Worm (Caenorhabditis elegans): ENCODE results near the gene T28D9.11.

The T28D9.11 gene

ce11 chrII:6449656-6450055 lies 42.1 kb downstream of the T28D9.11 start, which contains the start of gene nhr-22:
TSS of gene nhr-22 (minus strand) at chrII:6449792.
- TF ChIP-seq nhr-76 (tag; optimal IDR thresholded peaks at IDR 0.05), result no peak
- TF ChIP-seq mdl-1 (tag; optimal IDR thresholded peaks at IDR 0.05), result no peak
- TF ChIP-seq blmp-1 (tag; optimal IDR thresholded peaks at IDR 0.05), result peak; percentile 78
- peak in 1 of 6 experiments; percentile 12 for TF ChIP-seq elt-3 (tag; optimal IDR thresholded peaks at IDR 0.05)
- peak; percentile 16 for TF ChIP-seq nhr-85 (tag)
- TF ChIP-seq ztf-4 (tag; optimal IDR thresholded peaks at IDR 0.05), result no peak
- no peak for TF ChIP-seq ces-1 (GFP tag; optimal IDR thresholded peaks at IDR 0.05)
- TF ChIP-seq Y116A8C.19 (tag; optimal IDR thresholded peaks at IDR 0.05; ENCODE audit: borderline replicate concordance), result no peak
- TF ChIP-seq nhr-20 (tag; optimal IDR thresholded peaks at IDR 0.05), result no peak
- peak; percentile 29 for TF ChIP-seq lin-14 (GFP tag; optimal IDR thresholded peaks at IDR 0.05)
- TF ChIP-seq pag-3 (tag; optimal IDR thresholded peaks at IDR 0.05; ENCODE audit: borderline replicate concordance, insufficient read depth), result no peak
- no peak for TF ChIP-seq nhr-11 (tag; optimal IDR thresholded peaks at IDR 0.05)
- no peak for TF ChIP-seq egl-13 (tag; optimal IDR thresholded peaks at IDR 0.05)

- TF ChIP-seq fkh-4 (tag; optimal IDR thresholded peaks at IDR 0.05; ENCODE audit: borderline replicate concordance) (no peak), unc-130 (tag; optimal IDR thresholded peaks at IDR 0.05) (no peak), vab-15 (tag; optimal IDR thresholded peaks at IDR 0.05) (no peak), nhr-90 (tag; optimal IDR thresholded peaks at IDR 0.05; ENCODE audit: poor library complexity) (no peak), efl-1 (optimal IDR thresholded peaks at IDR 0.05) (no peak), efl-1 (GFP tag; optimal IDR thresholded peaks at IDR 0.05 in 1 of 2) (peak in 1 of 2 experiments; percentile 83), nhr-85 (tag) (peak; percentile 65), nhr-47 (tag; optimal IDR thresholded peaks at IDR 0.05) (no peak), unc-30 (tag; optimal IDR thresholded peaks at IDR 0.05) (no peak), lin-14 (GFP tag; optimal IDR thresholded peaks at IDR 0.05) (peak; percentile 48), efl-3 (GFP tag; optimal IDR thresholded peaks at IDR 0.05) (no peak), irx-1 (tag; optimal IDR thresholded peaks at IDR 0.05) (no peak), nhr-20 (tag; optimal IDR thresholded peaks at IDR 0.05) (peak; percentile 75), snu-23 (GFP tag; optimal IDR thresholded peaks at IDR 0.05) (peak; percentile 17), lin-13 (GFP tag; optimal IDR thresholded peaks at IDR 0.05) (no peak), nhr-71 (tag; optimal IDR thresholded peaks at IDR 0.05) (peak; percentile 20), mab-9 (GFP tag; IDR thresholded peaks at IDR 0.05) (no peak), elt-2 (tag; optimal IDR thresholded peaks at IDR 0.05) (peak; percentile 45), lsy-2 (tag; optimal IDR thresholded peaks at IDR 0.05) (no peak), fkh-8 (tag; optimal IDR thresholded peaks at IDR 0.05) (no peak), lin-35 (GFP tag; optimal IDR thresholded peaks at IDR 0.05) (peak in 1 of 2 experiments; percentile 27)
Measured at ce11 chrII:6448656-6449055, 43.1 kb downstream of the T28D9.11 start.

- TF ChIP-seq elt-3 (tag; optimal IDR thresholded peaks at IDR 0.05) (peak in 2 of 6 experiments; percentile 43 to 75), ceh-63 (GFP tag; optimal IDR thresholded peaks at IDR 0.05) (no peak), snu-23 (GFP tag; optimal IDR thresholded peaks at IDR 0.05) (peak; percentile 7), dpl-1 (GFP tag; optimal IDR thresholded peaks at IDR 0.05) (no peak), snpc-4 (tag; optimal IDR thresholded peaks at IDR 0.05) (no peak), sptf-1 (tag; optimal IDR thresholded peaks at IDR 0.05) (no peak), lin-35 (GFP tag; optimal IDR thresholded peaks at IDR 0.05) (peak in 1 of 2 experiments; percentile 33), nhr-71 (tag; optimal IDR thresholded peaks at IDR 0.05) (peak; percentile 1), nhr-20 (tag; optimal IDR thresholded peaks at IDR 0.05) (peak; percentile 28), lsy-2 (tag; optimal IDR thresholded peaks at IDR 0.05) (peak in 1 of 2 experiments; percentile 2), isw-1 (GFP tag; IDR thresholded peaks at IDR 0.05) (no peak), mdl-1 (tag; optimal IDR thresholded peaks at IDR 0.05) (peak in 1 of 2 experiments; percentile 58), nhr-77 (tag; optimal IDR thresholded peaks at IDR 0.05) (no peak), lin-14 (GFP tag; optimal IDR thresholded peaks at IDR 0.05) (peak; percentile 38), nhr-19 (GFP tag; conservative IDR thresholded peaks at IDR 0.05) (0 out of 2 replicates have a peak, but pooled peaks have one; percentile 7), grh-1 (GFP tag; IDR thresholded peaks at IDR 0.05) (0 out of 2 replicates have a peak, but pooled peaks have one; percentile 6), egl-13 (tag; optimal IDR thresholded peaks at IDR 0.05) (no peak), rnt-1 (tag; optimal IDR thresholded peaks at IDR 0.05) (no peak), blmp-1 (tag; optimal IDR thresholded peaks at IDR 0.05) (peak; percentile 54), tbx-2 (tag; optimal IDR thresholded peaks at IDR 0.05) (peak; percentile 3)
Measured at ce11 chrII:6448189-6448588, 43.6 kb downstream of the T28D9.11 start.

Measured in whole organism, L1 larva.